Worm (Caenorhabditis elegans) whole organism, young adult: ENCODE measurements around the gene wrt-1.

Source experiments
- F33H1.4 ChIP-seq: fragments of 200-800 bp; sonication (Bioruptor generic); IDR thresholded peaks from 2 replicates; pipeline ENCODE4 v1.3.6; 2022; ENCODE audit warnings: missing genetic modification reagents, missing genetic modification characterization, missing compliant biosample characterization
- F39B2.1 ChIP-seq: fragments of 200-800 bp; sonication (Bioruptor generic); IDR thresholded peaks from 2 replicates; pipeline ENCODE4 v1.3.6; 2022; ENCODE audit warnings: missing genetic modification reagents, missing genetic modification characterization, missing compliant biosample characterization
- Y53G8AR.9 ChIP-seq: fragments of 200-800 bp; sonication (Bioruptor generic); conservative IDR thresholded peaks from 2 replicates; pipeline ENCODE4 v1.3.6; 2022; ENCODE audit warnings: missing genetic modification reagents, missing genetic modification characterization, missing compliant biosample characterization
- Y67H2A.10 ChIP-seq: fragments of 200-800 bp; sonication (Bioruptor generic); conservative IDR thresholded peaks from 2 replicates; pipeline ENCODE4 v1.3.6; 2022; ENCODE audit warnings: missing genetic modification reagents, missing genetic modification characterization, missing compliant biosample characterization
- aptf-3 ChIP-seq: fragments of 200-800 bp; sonication (Bioruptor generic); IDR thresholded peaks from 2 replicates; pipeline ENCODE4 v1.3.6; 2022; ENCODE audit warnings: missing genetic modification characterization, missing compliant biosample characterization
- atf-7 ChIP-seq: sonication (generic microtip); optimal IDR thresholded peaks from 2 replicates; lab custom pipeline; 2017; ENCODE audit warnings: mild to moderate bottlenecking, missing genetic modification characterization, missing compliant biosample characterization
- ccch-3 ChIP-seq: fragments of 200-800 bp; sonication (Bioruptor generic); optimal IDR thresholded peaks from 2 replicates; lab custom pipeline; 2018; ENCODE audit warnings: mild to moderate bottlenecking, missing genetic modification characterization, missing compliant biosample characterization
- cebp-1 ChIP-seq, 2 experiments: fragments of 200-800 bp in 1 of 2; sonication (Bioruptor generic) in 1 of 2; sonication (generic microtip) in 1 of 2; IDR thresholded peaks in 1 of 2; optimal IDR thresholded peaks in 1 of 2; 2 replicates each; pipeline versions ENCODE4 v1.3.6 to Lab custom; 2017 to 2022; ENCODE audit warnings: missing compliant biosample characterization in 2 of 2, missing genetic modification characterization in 2 of 2, mild to moderate bottlenecking in 1 of 2, missing genetic modification reagents in 1 of 2, moderate library complexity in 1 of 2
- cebp-2 ChIP-seq: fragments of 200-800 bp; sonication (Bioruptor generic); IDR thresholded peaks from 2 replicates; pipeline ENCODE4 v1.3.6; 2022; ENCODE audit warnings: missing genetic modification characterization, missing compliant biosample characterization
- ceh-100 ChIP-seq: fragments of 200-800 bp; sonication (Bioruptor generic); IDR thresholded peaks from 2 replicates; pipeline ENCODE4 v1.3.6; 2022; ENCODE audit warnings: missing genetic modification reagents, missing genetic modification characterization, missing compliant biosample characterization
- ceh-91 ChIP-seq: fragments of 200-800 bp; sonication (Bioruptor generic); IDR thresholded peaks from 2 replicates; pipeline ENCODE4 v1.3.6; 2022; ENCODE audit warnings: missing genetic modification reagents, missing genetic modification characterization, missing compliant biosample characterization
- chd-7 ChIP-seq: sonication (generic microtip); optimal IDR thresholded peaks from 2 replicates; lab custom pipeline; 2016; ENCODE audit warnings: mild to moderate bottlenecking, missing genetic modification characterization, moderate library complexity, missing compliant biosample characterization
- dpff-1 ChIP-seq: sonication (generic microtip); optimal IDR thresholded peaks from 2 replicates; lab custom pipeline; 2017; ENCODE audit warnings: mild to moderate bottlenecking, missing genetic modification characterization, missing compliant biosample characterization
- efl-1 ChIP-seq: fragments of 150-350 bp; optimal IDR thresholded peaks from 2 replicates; lab custom pipeline; 2014; ENCODE audit warnings: missing biosample characterization, missing genetic modification reagents, missing genetic modification characterization
- egl-44 ChIP-seq: fragments of 200-800 bp; sonication (Bioruptor generic); IDR thresholded peaks from 2 replicates; pipeline ENCODE4 v1.3.6; 2022; ENCODE audit warnings: missing genetic modification reagents, missing genetic modification characterization, missing compliant biosample characterization
- fkh-3 ChIP-seq: sonication (generic microtip); optimal IDR thresholded peaks from 2 replicates; lab custom pipeline; 2016; ENCODE audit warnings: mild to moderate bottlenecking, missing genetic modification characterization, missing compliant biosample characterization
- gei-17 ChIP-seq: fragments of 200-800 bp; sonication (Bioruptor generic); optimal IDR thresholded peaks from 2 replicates; lab custom pipeline; 2018; ENCODE audit warnings: mild to moderate bottlenecking, missing genetic modification characterization, missing compliant biosample characterization
- let-526 ChIP-seq: fragments of 200-800 bp; sonication (Bioruptor generic); IDR thresholded peaks from 2 replicates; pipeline ENCODE4 v1.3.6; 2022; ENCODE audit warnings: missing genetic modification reagents, missing genetic modification characterization, missing compliant biosample characterization
- lin-26 ChIP-seq: fragments of 200-800 bp; sonication (Bioruptor generic); IDR thresholded peaks from 2 replicates; pipeline ENCODE4 v1.3.6; 2022; ENCODE audit warnings: missing genetic modification reagents, missing genetic modification characterization, missing compliant biosample characterization
- lin-40 ChIP-seq: sonication (generic microtip); optimal IDR thresholded peaks from 2 replicates; lab custom pipeline; 2016; ENCODE audit warnings: missing genetic modification characterization, mild to moderate bottlenecking, missing compliant biosample characterization, missing genotype, missing genetic modification reagents
- lir-1 ChIP-seq: fragments of 200-800 bp; sonication (Bioruptor generic); conservative IDR thresholded peaks from 2 replicates; pipeline ENCODE4 v1.3.6; 2022; ENCODE audit warnings: missing genetic modification reagents, missing genetic modification characterization, missing compliant biosample characterization
- madf-10 ChIP-seq: sonication (generic microtip); optimal IDR thresholded peaks from 2 replicates; lab custom pipeline; 2016; ENCODE audit warnings: mild to moderate bottlenecking, missing genetic modification characterization, missing compliant biosample characterization
- madf-6 ChIP-seq: fragments of 200-800 bp; sonication (Bioruptor generic); IDR thresholded peaks from 2 replicates; pipeline ENCODE4 v1.3.6; 2022; ENCODE audit warnings: missing genetic modification reagents, missing genetic modification characterization, missing compliant biosample characterization
- madf-8 ChIP-seq: fragments of 200-800 bp; sonication (Bioruptor generic); conservative IDR thresholded peaks from 2 replicates; pipeline ENCODE4 v1.3.6; 2022; ENCODE audit warnings: missing genetic modification reagents, missing genetic modification characterization, missing compliant biosample characterization
- mel-28 ChIP-seq: sonication (generic microtip); optimal IDR thresholded peaks from 2 replicates; lab custom pipeline; 2016; ENCODE audit warnings: borderline replicate concordance, mild to moderate bottlenecking, missing genetic modification characterization, missing compliant biosample characterization
- nfya-2 ChIP-seq: fragments of 200-800 bp; sonication (Bioruptor generic); IDR thresholded peaks from 2 replicates; pipeline ENCODE4 v1.3.6; 2022; ENCODE audit warnings: missing genetic modification reagents, missing genetic modification characterization, missing compliant biosample characterization
- nhr-27 ChIP-seq: fragments of 200-800 bp; sonication (Bioruptor generic); optimal IDR thresholded peaks from 2 replicates; lab custom pipeline; 2018; ENCODE audit warnings: mild to moderate bottlenecking, missing genetic modification characterization, moderate library complexity, missing compliant biosample characterization
- pbrm-1 ChIP-seq: fragments of 200-800 bp; sonication (Bioruptor generic); IDR thresholded peaks from 2 replicates; pipeline ENCODE4 v1.3.6; 2022; ENCODE audit warnings: missing genetic modification reagents, missing genetic modification characterization, missing compliant biosample characterization
- rpc-1 ChIP-seq, 2 experiments: fragments of 150-350 bp in 1 of 2; sonication (generic microtip) in 1 of 2; optimal IDR thresholded peaks; 2 replicates each; lab custom pipeline; 2014 to 2018; ENCODE audit warnings: missing biosample characterization in 1 of 2, missing genetic modification characterization in 1 of 2, missing genetic modification reagents in 1 of 2, missing genotype in 1 of 2
- snpc-1.3 ChIP-seq: sonication (generic microtip); optimal IDR thresholded peaks from 2 replicates; lab custom pipeline; 2017; ENCODE audit warnings: missing genetic modification characterization, mild to moderate bottlenecking, missing compliant biosample characterization, antibody characterized with exemption, moderate library complexity, missing genotype, missing genetic modification reagents; ENCODE audit not compliant: insufficient read depth
- snpc-3.4 ChIP-seq: sonication (generic microtip); optimal IDR thresholded peaks from 2 replicates; lab custom pipeline; 2017; ENCODE audit warnings: missing genetic modification characterization, mild to moderate bottlenecking, missing compliant biosample characterization, antibody characterized with exemption, moderate library complexity, missing genotype, missing genetic modification reagents
- ztf-22 ChIP-seq: fragments of 200-800 bp; sonication (Bioruptor generic); optimal IDR thresholded peaks from 2 replicates; lab custom pipeline; 2018; ENCODE audit warnings: mild to moderate bottlenecking, missing genetic modification characterization, moderate library complexity, missing compliant biosample characterization
- ztf-26 ChIP-seq: sonication (generic microtip); optimal IDR thresholded peaks from 2 replicates; lab custom pipeline; 2017; ENCODE audit warnings: missing genetic modification characterization, missing compliant biosample characterization
- ztf-6 ChIP-seq: fragments of 200-800 bp; sonication (Bioruptor generic); IDR thresholded peaks from 2 replicates; pipeline ENCODE4 v1.3.6; 2022; ENCODE audit warnings: missing genetic modification reagents, missing genetic modification characterization, missing compliant biosample characterization

The wrt-1 gene

DNA sequence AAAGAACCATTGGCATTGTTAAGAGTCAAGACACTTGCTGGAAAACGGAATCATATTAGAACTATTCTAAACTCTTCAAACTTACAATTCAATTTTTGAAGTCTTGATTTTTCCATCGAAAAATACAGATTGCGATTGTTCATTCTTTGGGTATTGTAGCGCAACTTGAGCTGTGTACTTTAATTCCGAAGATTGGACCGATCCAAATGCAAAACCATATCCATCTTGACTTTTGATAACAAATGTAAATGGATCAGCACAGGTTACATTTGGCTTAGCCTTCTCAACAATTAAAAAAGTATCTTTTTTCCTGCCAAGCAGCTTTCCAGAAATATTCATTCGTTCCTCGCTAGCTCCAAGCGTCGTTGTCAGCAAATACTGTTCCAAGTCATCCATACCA lies 30.0 kb downstream of the wrt-1 start:
- TF ChIP-seq snpc-3.4 (tag; lab: Kevin White, UChicago) (no peak), pbrm-1 (no peak), rpc-1 (optimal IDR thresholded peaks at IDR 0.05; lab: Kevin White, UChicago) (no peak), rpc-1 (tag; optimal IDR thresholded peaks at IDR 0.05; lab: Kevin White, UChicago) (no peak), ztf-26 (tag; lab: Kevin White, UChicago) (no peak), mel-28 (tag; lab: Kevin White, UChicago) (no peak), ccch-3 (GFP tag; lab: Kevin White, UChicago) (no peak), ceh-91 (GFP tag; lab: Robert Waterston, UW) (no peak), egl-44 (GFP tag; lab: Robert Waterston, UW) (no peak), lin-40 (tag; lab: Kevin White, UChicago) (no peak), F33H1.4 (GFP tag; lab: Robert Waterston, UW) (no peak), gei-17 (no peak)

DNA sequence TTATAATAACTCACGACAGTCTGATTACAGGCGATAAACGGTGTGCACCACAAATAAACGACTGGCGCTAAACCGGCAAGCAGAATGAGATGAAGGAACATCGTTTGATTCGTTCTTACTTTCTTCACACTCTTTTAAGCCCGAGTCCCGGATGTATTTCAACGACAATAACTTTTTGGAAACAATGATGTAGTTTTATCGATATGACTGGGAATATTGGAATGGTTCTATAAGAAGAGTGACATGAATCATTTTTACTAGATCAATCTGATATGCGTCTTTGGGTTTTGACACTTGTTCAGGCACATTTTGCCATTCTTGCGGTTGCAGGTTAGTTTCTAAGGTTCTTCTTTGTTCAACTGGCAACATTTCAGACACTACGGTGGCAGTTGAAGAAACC lies 30.7 kb downstream of the wrt-1 start, which contains the start of the genes ZK1290.11 and ZK1290.1:
ZK1290.11 (minus strand) TSS at position 101 of the 400 bp plus-strand sequence.
ZK1290.1 (plus strand) TSS at position 271 of the 400 bp plus-strand sequence.
- no peak for TF ChIP-seq madf-6 (GFP tag; lab: Robert Waterston, UW)

DNA sequence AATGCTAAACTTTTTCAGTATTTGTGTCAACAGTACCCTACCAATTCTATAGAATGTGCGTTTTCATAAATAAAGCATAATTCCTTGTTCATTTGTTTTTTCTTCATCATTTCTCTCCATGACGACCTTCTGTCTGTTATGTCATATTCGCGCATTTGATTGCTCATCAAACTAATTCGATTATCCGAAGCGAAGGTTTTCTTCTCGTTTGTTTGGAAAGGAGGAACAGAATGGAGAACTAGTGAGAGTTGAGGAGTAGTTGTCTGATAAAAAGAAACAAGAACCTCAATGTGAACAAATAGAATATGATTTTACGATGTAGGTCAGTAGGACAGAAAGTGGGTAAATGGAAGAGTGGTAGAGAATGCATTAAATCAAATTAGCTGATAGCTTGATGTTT lies 31.8 kb downstream of the wrt-1 start:
- TF ChIP-seq ccch-3 (GFP tag; lab: Kevin White, UChicago) (no peak), nhr-27 (tag; lab: Kevin White, UChicago) (no peak), lin-26 (GFP tag; lab: Robert Waterston, UW) (no peak), snpc-1.3 (no peak), madf-6 (GFP tag; lab: Robert Waterston, UW) (no peak), dpff-1 (tag; lab: Kevin White, UChicago) (no peak), Y53G8AR.9 (GFP tag; lab: Robert Waterston, UW) (no peak), efl-1 (no peak), Y67H2A.10 (GFP tag; lab: Robert Waterston, UW) (no peak), cebp-2 (GFP tag; lab: Robert Waterston, UW) (no peak), ztf-22 (GFP tag; lab: Kevin White, UChicago) (no peak), ceh-100 (no peak), ztf-6 (no peak), madf-10 (tag; lab: Kevin White, UChicago) (no peak), pbrm-1 (no peak), chd-7 (tag; lab: Kevin White, UChicago) (no peak)

DNA sequence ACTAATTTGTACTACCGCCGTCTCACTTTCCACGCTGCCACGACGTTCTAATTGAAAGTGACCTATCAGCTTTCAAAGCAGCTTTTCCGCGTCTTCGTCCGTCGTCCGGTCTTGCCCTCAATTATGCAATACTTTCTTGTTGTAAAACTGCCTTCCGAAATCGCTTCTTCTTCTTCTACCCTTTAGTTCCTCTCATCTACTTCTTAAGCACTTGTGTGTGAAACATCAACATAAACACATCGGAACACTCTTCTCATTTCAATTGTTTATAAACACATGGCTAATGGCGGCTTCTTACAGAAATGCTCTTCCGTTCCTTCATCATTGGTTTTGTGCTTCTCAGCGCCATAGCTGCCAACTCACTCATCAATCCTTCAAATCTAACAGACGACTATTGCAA lies 39.5 kb downstream of the wrt-1 start, which contains the start of gene F35D2.3:
F35D2.3 (plus strand) TSS at position 301 of the 400 bp plus-strand sequence.
- no peak for TF ChIP-seq F39B2.1 (GFP tag; lab: Robert Waterston, UW)
- TF ChIP-seq nfya-2 (GFP tag; lab: Robert Waterston, UW), result no peak
- no peak for TF ChIP-seq let-526 (GFP tag; lab: Robert Waterston, UW)
- no peak for TF ChIP-seq mel-28 (tag; lab: Kevin White, UChicago)
- TF ChIP-seq lir-1 (GFP tag; lab: Robert Waterston, UW), result no peak
- no peak for TF ChIP-seq fkh-3
- no peak for TF ChIP-seq aptf-3 (GFP tag; lab: Robert Waterston, UW)
- no peak for TF ChIP-seq atf-7 (tag; lab: Kevin White, UChicago)
- TF ChIP-seq efl-1, result no peak
- TF ChIP-seq cebp-1 (GFP tag; IDR thresholded peaks at IDR 0.05; lab: Robert Waterston, UW), result no peak
- no peak for TF ChIP-seq cebp-1 (tag; optimal IDR thresholded peaks at IDR 0.05; lab: Kevin White, UChicago)
- TF ChIP-seq madf-8, result no peak
- no peak for TF ChIP-seq lin-40 (tag; lab: Kevin White, UChicago)
